Fruit fly (Drosophila melanogaster): ENCODE measurements around the gene cDIP.
A peak's percentile ranks its signal among the peaks of the same experiment; 100 is the strongest.

The cDIP gene

DNA sequence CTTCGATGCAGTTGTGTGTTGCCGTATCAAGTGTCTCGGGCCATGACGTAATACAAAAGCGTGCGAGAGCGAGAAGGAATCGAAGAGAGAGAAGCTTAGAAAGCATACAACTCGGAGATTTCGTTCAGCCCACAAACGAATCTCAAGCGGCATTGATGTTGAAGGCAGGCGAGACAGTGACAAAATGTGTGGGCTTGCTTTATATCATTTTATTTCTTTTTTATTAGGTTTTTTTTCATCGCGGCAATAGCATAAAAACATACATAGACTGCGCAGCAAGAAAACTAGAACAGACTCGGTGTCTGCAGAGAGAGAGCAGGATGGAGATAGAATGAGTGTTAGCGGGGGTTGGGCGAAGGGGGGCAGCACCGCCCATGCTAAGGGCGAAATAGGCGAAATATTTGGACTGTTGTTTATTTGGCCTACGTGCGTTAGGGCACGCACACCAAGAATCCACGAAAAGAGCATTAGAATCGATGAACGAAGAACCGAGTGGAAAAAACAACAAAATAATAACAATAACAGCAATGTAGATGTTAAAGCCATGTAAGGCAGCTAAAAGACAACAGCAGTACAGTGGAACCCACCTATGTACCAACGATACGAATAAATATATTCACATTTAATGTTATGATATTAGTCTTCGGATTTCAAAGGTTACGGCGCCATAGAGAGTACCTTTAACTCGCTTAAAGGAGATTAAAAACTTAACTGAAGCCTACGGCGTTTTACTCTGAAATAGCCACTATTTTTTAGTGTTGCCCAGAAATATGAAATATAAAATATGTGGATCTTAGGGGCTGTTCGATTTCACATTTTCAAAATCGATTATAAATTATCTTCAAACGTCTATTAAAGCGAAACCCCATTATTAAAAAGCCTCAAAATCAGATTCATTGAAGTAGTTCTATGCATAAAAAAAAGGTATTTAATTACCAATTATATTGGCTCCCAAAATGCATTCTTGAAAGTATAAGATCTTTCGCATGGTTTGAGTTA lies 26.8 kb upstream of the cDIP start (continued):
- TF ChIP-seq Neu2 (GFP tag; optimal IDR thresholded peaks at IDR 0.05; ENCODE audit: borderline replicate concordance) (no peak), maf-S (GFP tag; optimal IDR thresholded peaks at IDR 0.05) (peak; percentile 47), CG13894 (tag; optimal IDR thresholded peaks at IDR 0.05) (peak; percentile 84), CG8924 (tag; optimal IDR thresholded peaks at IDR 0.05) (peak; percentile 11), CG30403 (GFP tag; optimal IDR thresholded peaks at IDR 0.05) (peak; percentile 74), CG10654 (GFP tag; optimal IDR thresholded peaks at IDR 0.05) (no peak), lilli (GFP tag; optimal IDR thresholded peaks at IDR 0.05) (peak; percentile 42), row (GFP tag; IDR thresholded peaks at IDR 0.05) (peak; percentile 54), chn (GFP tag; optimal IDR thresholded peaks at IDR 0.05) (no peak), HLH3B (GFP tag; IDR thresholded peaks at IDR 0.05) (no peak), CG17186 (GFP tag; optimal IDR thresholded peaks at IDR 0.05) (no peak), Spps (tag; optimal IDR thresholded peaks at IDR 0.05) (no peak)

DNA sequence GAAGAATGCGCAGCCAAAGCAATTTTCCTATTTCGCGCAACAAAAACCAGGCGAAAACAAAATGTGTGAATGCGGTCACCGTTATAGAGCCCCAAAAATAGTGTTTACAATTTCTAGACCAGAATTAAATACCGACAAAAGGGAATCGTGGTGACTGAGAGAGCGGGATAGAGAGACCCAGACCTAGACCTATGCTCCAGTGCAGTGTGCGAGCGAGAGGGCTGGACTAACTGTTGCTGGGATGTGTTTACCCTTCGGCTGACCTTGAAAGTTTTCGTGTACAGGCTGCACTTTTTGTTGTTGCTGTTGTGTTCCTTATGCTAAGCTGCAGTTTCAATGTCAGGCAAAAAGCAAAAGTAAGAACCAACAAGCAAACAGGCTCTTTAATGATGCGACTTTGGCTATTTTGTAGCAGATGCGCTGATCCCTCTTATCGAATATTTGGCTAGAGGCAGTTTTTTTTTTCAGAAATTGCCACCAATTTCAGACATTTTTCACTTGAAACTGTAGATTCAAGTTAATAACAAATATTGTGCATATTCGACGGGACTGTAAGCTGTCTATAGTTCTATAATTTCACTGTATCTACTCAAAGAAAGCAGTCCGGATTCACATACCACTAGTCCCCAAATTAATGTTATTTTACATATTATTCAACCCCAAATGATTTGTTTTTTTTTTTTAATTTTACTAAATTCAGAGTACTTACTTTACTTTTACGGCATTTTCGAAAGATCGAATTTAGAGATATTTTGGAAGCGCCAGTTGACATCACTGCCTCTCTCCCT lies 25.9 kb upstream of the cDIP start:
- TF ChIP-seq cg (GFP tag; optimal IDR thresholded peaks at IDR 0.05) (no peak), chinmo (GFP tag; IDR thresholded peaks at IDR 0.05; ENCODE audit: partially characterized antibody) (peak; percentile 63; the same call in 1 of the 4 replicates), Dref (GFP tag; IDR thresholded peaks at IDR 0.05) (no peak), so (GFP tag; IDR thresholded peaks at IDR 0.05) (0 out of 3 replicates have a peak, but pooled peaks have one; percentile 10), Aef1 (GFP tag; IDR thresholded peaks at IDR 0.05) (peak; percentile 25; the same call in 1 of the 3 replicates), Hey (tag; optimal IDR thresholded peaks at IDR 0.05) (no peak), CG15011 (GFP tag; optimal IDR thresholded peaks at IDR 0.05) (peak; percentile 50), CG14965 (GFP tag; optimal IDR thresholded peaks at IDR 0.05; ENCODE audit: borderline replicate concordance) (no peak), dati (GFP tag; IDR thresholded peaks at IDR 0.05) (no peak), sug (tag; optimal IDR thresholded peaks at IDR 0.05) (no peak), nom (GFP tag; optimal IDR thresholded peaks at IDR 0.05) (no peak), Deaf1 (tag; optimal IDR thresholded peaks at IDR 0.05) (no peak), NC2β (GFP tag; optimal IDR thresholded peaks at IDR 0.05) (peak; percentile 2), zfh1 (GFP tag; IDR thresholded peaks at IDR 0.05) (no peak), gfzf (GFP tag; optimal IDR thresholded peaks at IDR 0.05) (no peak), crp (GFP tag; optimal IDR thresholded peaks at IDR 0.05) (no peak), Lpt (GFP tag; optimal IDR thresholded peaks at IDR 0.05) (no peak), NC2α (GFP tag; optimal IDR thresholded peaks at IDR 0.05) (no peak), stwl (tag; optimal IDR thresholded peaks at IDR 0.05) (no peak), gcm2 (GFP tag; optimal IDR thresholded peaks at IDR 0.05) (no peak), CG13624 (GFP tag; optimal IDR thresholded peaks at IDR 0.05) (no peak), crc (GFP tag; optimal IDR thresholded peaks at IDR 0.05) (no peak), hb (GFP tag; IDR thresholded peaks at IDR 0.05; ENCODE audit: partially characterized antibody) (no peak), crol (GFP tag; IDR thresholded peaks at IDR 0.05) (no peak), CG4820 (GFP tag; optimal IDR thresholded peaks at IDR 0.05) (peak; percentile 45), CG8478 (optimal IDR thresholded peaks at IDR 0.05) (no peak), CG17802 (tag; optimal IDR thresholded peaks at IDR 0.05) (no peak), tup (GFP tag; optimal IDR thresholded peaks at IDR 0.05) (no peak), Nf-YB (GFP tag; optimal IDR thresholded peaks at IDR 0.05) (no peak), HHEX (GFP tag; optimal IDR thresholded peaks at IDR 0.05) (no peak), B-H2 (GFP tag; optimal IDR thresholded peaks at IDR 0.05) (peak; percentile 1), CG16813 (GFP tag; IDR thresholded peaks at IDR 0.05; ENCODE audit: partially characterized antibody) (no peak), CG13775 (GFP tag; optimal IDR thresholded peaks at IDR 0.05) (peak; percentile 58), trh (GFP tag; optimal IDR thresholded peaks at IDR 0.05) (no peak)

All from whole organism, embryonic.